Fruit fly (Drosophila melanogaster) whole organism, embryonic: ENCODE results near the gene CG42366.

Experiments used
- Antp ChIP-seq: fragments of 200-800 bp; sonication (Bioruptor generic); optimal IDR thresholded peaks from 3 replicates; lab custom pipeline; 2016; ENCODE audit warnings: missing biosample characterization, missing genetic modification characterization
- Awh ChIP-seq: fragments of 200-800 bp; sonication (Bioruptor generic); IDR thresholded peaks from 2 replicates; pipeline ENCODE4, ENCODE4 v1.3.6; 2022; ENCODE audit warnings: missing biosample characterization, missing genetic modification characterization
- Blimp-1 ChIP-seq: fragments of 200-800 bp; sonication (Bioruptor generic); optimal IDR thresholded peaks from 3 replicates; lab custom pipeline; 2018; ENCODE audit warnings: missing biosample characterization, missing genetic modification characterization, mild to moderate bottlenecking, moderate library complexity, missing genetic modification reagents
- CG12659 ChIP-seq: fragments of 200-800 bp; sonication (Bioruptor generic); optimal IDR thresholded peaks from 3 replicates; lab custom pipeline; 2017; ENCODE audit warnings: mild to moderate bottlenecking, missing biosample characterization, missing genetic modification reagents, missing genetic modification characterization
- CG14860 ChIP-seq: fragments of 200-800 bp; sonication (Bioruptor generic); IDR thresholded peaks from 3 replicates; pipeline ENCODE4 v1.3.6; 2022; ENCODE audit warnings: missing biosample characterization, missing genetic modification characterization; ENCODE audit not compliant: partially characterized antibody
- CG1529 ChIP-seq: fragments of 200-800 bp; sonication (Bioruptor generic); optimal IDR thresholded peaks from 3 replicates; lab custom pipeline; 2018; ENCODE audit warnings: missing biosample characterization, missing genetic modification characterization
- CG16815 ChIP-seq: fragments of 200-800 bp; sonication (Bioruptor generic); optimal IDR thresholded peaks from 3 replicates; lab custom pipeline; 2017; ENCODE audit warnings: missing biosample characterization, mild to moderate bottlenecking, missing genetic modification characterization
- CG17912 ChIP-seq: fragments of 200-800 bp; sonication (Bioruptor generic); optimal IDR thresholded peaks from 2 replicates; lab custom pipeline; 2018; ENCODE audit warnings: missing biosample characterization, mild to moderate bottlenecking, missing genetic modification characterization
- CG3995 ChIP-seq: fragments of 200-800 bp; sonication (Bioruptor generic); optimal IDR thresholded peaks from 3 replicates; lab custom pipeline; 2016; ENCODE audit warnings: missing biosample characterization, missing genetic modification characterization
- CG4854 ChIP-seq: fragments of 200-800 bp; sonication (Bioruptor generic); optimal IDR thresholded peaks from 2 replicates; lab custom pipeline; 2016; ENCODE audit warnings: missing biosample characterization, missing genetic modification characterization, inconsistent platforms
- CG5180 ChIP-seq: fragments of 200-800 bp; sonication (Bioruptor generic); optimal IDR thresholded peaks from 3 replicates; lab custom pipeline; 2017; ENCODE audit warnings: missing biosample characterization, missing genetic modification characterization, mild to moderate bottlenecking, moderate library complexity, missing genetic modification reagents
- CG6765 ChIP-seq: fragments of 200-800 bp; sonication (Bioruptor generic); optimal IDR thresholded peaks from 3 replicates; lab custom pipeline; 2017; ENCODE audit warnings: missing biosample characterization, mild to moderate bottlenecking, missing genetic modification characterization
- CG6791 ChIP-seq: fragments of 200-800 bp; sonication (Bioruptor generic); IDR thresholded peaks from 3 replicates; pipeline ENCODE4 v1.3.6; 2022; ENCODE audit warnings: missing biosample characterization, missing genetic modification characterization; ENCODE audit not compliant: partially characterized antibody
- CG7556 ChIP-seq: fragments of 200-800 bp; sonication (Bioruptor generic); optimal IDR thresholded peaks from 2 replicates; lab custom pipeline; 2017; ENCODE audit warnings: missing biosample characterization, mild to moderate bottlenecking, missing genetic modification characterization
- CG7928 ChIP-seq: fragments of 200-800 bp; sonication (Bioruptor generic); optimal IDR thresholded peaks from 2 replicates; lab custom pipeline; 2017; ENCODE audit warnings: missing biosample characterization, mild to moderate bottlenecking, missing genetic modification characterization
- CG7963 ChIP-seq: fragments of 200-800 bp; sonication (Bioruptor generic); IDR thresholded peaks from 3 replicates; pipeline ENCODE4 v1.3.6; 2022; ENCODE audit warnings: missing biosample characterization, missing genetic modification characterization; ENCODE audit not compliant: partially characterized antibody
- CG7987 ChIP-seq: fragments of 200-800 bp; sonication (Bioruptor generic); optimal IDR thresholded peaks from 2 replicates; lab custom pipeline; 2018; ENCODE audit warnings: missing biosample characterization, mild to moderate bottlenecking, missing genetic modification characterization, moderate library complexity
- CG8478 ChIP-seq: fragments of >200 bp; optimal IDR thresholded peaks from 2 replicates; lab custom pipeline; 2018
- CG8924 ChIP-seq: fragments of 200-800 bp; optimal IDR thresholded peaks from 3 replicates; lab custom pipeline; 2019; ENCODE audit warnings: missing biosample characterization, mild to moderate bottlenecking, missing genetic modification characterization, moderate library complexity
- CG9797 ChIP-seq: fragments of 200-800 bp; sonication (Bioruptor generic); optimal IDR thresholded peaks from 3 replicates; lab custom pipeline; 2018; ENCODE audit warnings: missing biosample characterization, mild to moderate bottlenecking, missing genetic modification characterization
- CTCF ChIP-seq: fragments of 200-800 bp; sonication (Bioruptor generic); optimal IDR thresholded peaks from 2 replicates; lab custom pipeline; 2017; ENCODE audit warnings: missing biosample characterization, mild to moderate bottlenecking, missing genetic modification characterization, moderate library complexity
- D19B ChIP-seq: fragments of 200-800 bp; sonication (Bioruptor generic); optimal IDR thresholded peaks from 2 replicates; lab custom pipeline; 2017; ENCODE audit warnings: missing biosample characterization, mild to moderate bottlenecking, missing genetic modification characterization
- Dbx ChIP-seq: fragments of 200-800 bp; sonication (Bioruptor generic); IDR thresholded peaks from 3 replicates; pipeline ENCODE4 v1.3.6; 2022; ENCODE audit warnings: missing biosample characterization, missing genetic modification characterization
- Deaf1 ChIP-seq: fragments of 200-800 bp; optimal IDR thresholded peaks from 3 replicates; lab custom pipeline; 2019; ENCODE audit warnings: missing biosample characterization, mild to moderate bottlenecking, missing genetic modification characterization, moderate library complexity
- Doc3 ChIP-seq: fragments of 200-800 bp; sonication (Bioruptor generic); IDR thresholded peaks from 3 replicates; pipeline ENCODE4 v1.3.6; 2022; ENCODE audit warnings: missing biosample characterization, missing genetic modification characterization; ENCODE audit not compliant: partially characterized antibody
- Ets97D ChIP-seq: fragments of 200-800 bp; sonication (Bioruptor generic); optimal IDR thresholded peaks from 3 replicates; lab custom pipeline; 2016; ENCODE audit warnings: missing biosample characterization, missing genetic modification characterization
- Fer3 ChIP-seq: fragments of 200-800 bp; sonication (Bioruptor generic); optimal IDR thresholded peaks from 2 replicates; lab custom pipeline; 2018; ENCODE audit warnings: missing biosample characterization, mild to moderate bottlenecking, missing genetic modification characterization, moderate library complexity
- Gsc ChIP-seq: fragments of 200-800 bp; sonication (Bioruptor generic); IDR thresholded peaks from 2 replicates; pipeline ENCODE4 v1.3.6; 2022; ENCODE audit warnings: missing biosample characterization, missing genetic modification characterization
- Hr3 ChIP-seq: fragments of 200-800 bp; sonication (Bioruptor generic); optimal IDR thresholded peaks from 3 replicates; lab custom pipeline; 2016; ENCODE audit warnings: missing biosample characterization, missing genetic modification characterization
- Hr39 ChIP-seq: fragments of >200 bp; optimal IDR thresholded peaks from 2 replicates; lab custom pipeline; 2017
- Lim3 ChIP-seq: fragments of 200-800 bp; sonication (Bioruptor generic); IDR thresholded peaks from 2 replicates; pipeline ENCODE4 v1.3.6; 2022; ENCODE audit warnings: missing biosample characterization, missing genetic modification characterization
- Lpt ChIP-seq: fragments of >200 bp; optimal IDR thresholded peaks from 2 replicates; lab custom pipeline; 2018; ENCODE audit warnings: missing biosample characterization, missing genetic modification characterization
- PHDP ChIP-seq: fragments of 200-800 bp; sonication (Bioruptor generic); optimal IDR thresholded peaks from 3 replicates; lab custom pipeline; 2018; ENCODE audit warnings: missing biosample characterization, mild to moderate bottlenecking, missing genetic modification characterization, moderate library complexity
- abd-A ChIP-seq: fragments of 200-800 bp; sonication (Bioruptor generic); optimal IDR thresholded peaks from 3 replicates; lab custom pipeline; 2019; ENCODE audit warnings: missing biosample characterization, mild to moderate bottlenecking, missing genetic modification characterization, moderate library complexity
- ac ChIP-seq: fragments of 200-800 bp; sonication (Bioruptor generic); optimal IDR thresholded peaks from 3 replicates; lab custom pipeline; 2017; ENCODE audit warnings: missing biosample characterization, mild to moderate bottlenecking, missing genetic modification characterization
- ara ChIP-seq: fragments of 200-800 bp; sonication (Bioruptor generic); IDR thresholded peaks from 2 replicates; pipeline ENCODE4 v1.3.6; 2022; ENCODE audit warnings: missing biosample characterization, missing genetic modification characterization
- ase ChIP-seq: fragments of 200-800 bp; sonication (Bioruptor generic); IDR thresholded peaks from 3 replicates; pipeline ENCODE4 v1.3.6; 2022; ENCODE audit warnings: missing biosample characterization, missing genetic modification characterization
- corto ChIP-seq: fragments of 200-800 bp; sonication (Bioruptor generic); optimal IDR thresholded peaks from 2 replicates; lab custom pipeline; 2016; ENCODE audit warnings: missing biosample characterization, mild to moderate bottlenecking, missing genetic modification characterization, moderate library complexity
- ems ChIP-seq: fragments of 200-800 bp; sonication (Bioruptor generic); optimal IDR thresholded peaks from 3 replicates; lab custom pipeline; 2016; ENCODE audit warnings: missing biosample characterization, missing genetic modification characterization
- esg ChIP-seq: fragments of 200-800 bp; sonication (Bioruptor generic); conservative IDR thresholded peaks from 2 replicates; pipeline ENCODE4 v1.3.6; 2022; ENCODE audit warnings: missing biosample characterization, missing genetic modification characterization
- eve ChIP-seq, 2 experiments: fragments of >200 bp; optimal IDR thresholded peaks; 2 replicates each; lab custom pipeline; 2017; ENCODE audit warnings: missing biosample characterization in 2 of 2, missing genetic modification characterization in 2 of 2
- eyg ChIP-seq: fragments of 200-800 bp; sonication (Bioruptor generic); optimal IDR thresholded peaks from 3 replicates; lab custom pipeline; 2016; ENCODE audit warnings: missing biosample characterization, missing genetic modification characterization
- gfzf ChIP-seq: fragments of 200-800 bp; sonication (Bioruptor generic); optimal IDR thresholded peaks from 2 replicates; lab custom pipeline; 2016; ENCODE audit warnings: missing biosample characterization, mild to moderate bottlenecking, missing genetic modification characterization, moderate library complexity
- mirr ChIP-seq: fragments of 200-800 bp; sonication (Bioruptor generic); optimal IDR thresholded peaks from 3 replicates; lab custom pipeline; 2018; ENCODE audit warnings: missing biosample characterization, mild to moderate bottlenecking, missing genetic modification characterization
- peb ChIP-seq: fragments of 200-800 bp; sonication (Bioruptor generic); IDR thresholded peaks from 2 replicates; pipeline ENCODE4 v1.3.6; 2022; ENCODE audit warnings: missing biosample characterization, missing genetic modification characterization
- pzg ChIP-seq: fragments of 200-800 bp; sonication (Bioruptor generic); optimal IDR thresholded peaks from 3 replicates; lab custom pipeline; 2018; ENCODE audit warnings: missing biosample characterization, mild to moderate bottlenecking, missing genetic modification characterization, moderate library complexity
- run ChIP-seq: fragments of 200-800 bp; sonication (Bioruptor generic); optimal IDR thresholded peaks from 3 replicates; lab custom pipeline; 2018; ENCODE audit warnings: missing biosample characterization, mild to moderate bottlenecking, missing genetic modification characterization
- schlank ChIP-seq: fragments of 200-800 bp; sonication (Bioruptor generic); optimal IDR thresholded peaks from 2 replicates; lab custom pipeline; 2018; ENCODE audit warnings: missing biosample characterization, mild to moderate bottlenecking, missing genetic modification characterization
- sens ChIP-seq: fragments of 200-800 bp; sonication (Bioruptor generic); peaks from one replicate; lab custom pipeline; 2016; ENCODE audit warnings: missing biosample characterization, missing genetic modification characterization
- tap ChIP-seq: fragments of 200-800 bp; optimal IDR thresholded peaks from 3 replicates; lab custom pipeline; 2019; ENCODE audit warnings: missing biosample characterization, mild to moderate bottlenecking, missing genetic modification characterization, moderate library complexity
- tll ChIP-seq, 2 experiments: fragments of 200-800 bp in 1 of 2; fragments of >200 bp in 1 of 2; sonication (Bioruptor generic) in 1 of 2; optimal IDR thresholded peaks; 2 replicates each; lab custom pipeline; 2017 to 2019; ENCODE audit warnings: missing biosample characterization in 2 of 2, missing genetic modification characterization in 2 of 2, mild to moderate bottlenecking in 1 of 2, moderate library complexity in 1 of 2

CG42366 gene

DNA sequence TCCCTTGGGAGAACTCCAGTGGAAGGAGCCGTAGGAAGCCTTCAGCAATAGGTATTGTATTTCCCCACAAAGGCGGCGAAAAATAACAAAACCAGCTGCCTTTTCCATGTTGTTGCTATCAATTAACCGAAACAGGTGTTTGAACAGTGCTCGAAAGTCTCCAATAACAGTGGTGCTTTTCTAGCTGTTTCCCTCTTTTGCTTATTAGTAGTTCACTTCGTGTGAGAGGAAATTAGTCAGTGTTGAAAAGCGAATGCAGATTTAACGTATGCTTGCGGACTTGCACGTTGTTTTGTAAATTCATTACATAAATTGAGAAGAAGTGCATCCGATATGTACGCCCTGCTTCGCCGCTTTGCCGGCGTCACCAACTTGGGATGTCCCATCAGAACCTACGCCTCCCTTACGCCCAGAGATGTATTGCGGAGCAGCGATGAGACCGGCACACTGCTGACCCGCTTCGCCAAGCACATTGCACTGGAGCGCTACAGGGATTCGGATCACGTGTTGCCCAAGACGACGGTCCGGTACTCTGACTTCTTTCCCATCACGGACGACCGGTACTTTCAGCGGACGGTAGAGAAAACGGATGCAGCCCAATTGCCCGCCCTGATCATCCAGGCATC lies 13.8 kb downstream of the CG42366 start, which contains the start of the genes Datp and CG4619 (continued):
- TF ChIP-seq mirr (GFP tag; lab: Kevin White, UChicago) (peak; percentile 53), abd-A (tag; lab: Kevin White, UChicago) (no peak), ase (GFP tag; lab: Robert Waterston, UW) (no peak), CG7556 (GFP tag; lab: Kevin White, UChicago) (no peak), Lim3 (no peak), CG3995 (GFP tag; lab: Kevin White, UChicago) (peak; percentile 36), CG12659 (GFP tag; lab: Kevin White, UChicago) (peak; percentile 44), sens (peak; percentile 76), esg (GFP tag; lab: Robert Waterston, UW) (no peak), gfzf (GFP tag; lab: Kevin White, UChicago) (no peak), tap (no peak), CG6765 (GFP tag; lab: Kevin White, UChicago) (no peak), CG7987 (GFP tag; lab: Kevin White, UChicago) (peak; percentile 30), CTCF (GFP tag; lab: Kevin White, UChicago) (no peak), Dbx (GFP tag; lab: Robert Waterston, UW) (peak; percentile 62; the same call in 2 of the 3 replicates), ac (GFP tag; lab: Kevin White, UChicago) (no peak), Fer3 (tag; lab: Kevin White, UChicago) (no peak), CG4854 (GFP tag; lab: Kevin White, UChicago) (peak; percentile 16), CG5180 (GFP tag; lab: Kevin White, UChicago) (no peak), pzg (peak; percentile 79), eyg (GFP tag; lab: Kevin White, UChicago) (no peak), Hr39 (lab: Kevin White, UChicago) (no peak), CG9797 (peak; percentile 8), Lpt (GFP tag; lab: Kevin White, UChicago) (no peak), PHDP (tag; lab: Kevin White, UChicago) (no peak), CG8478 (lab: Kevin White, UChicago) (no peak), ems (GFP tag; lab: Kevin White, UChicago) (no peak), Deaf1 (tag; lab: Kevin White, UChicago) (no peak), Antp (peak; percentile 33), Awh (GFP tag; lab: Robert Waterston, UW) (no peak), Gsc (no peak), CG16815 (GFP tag; lab: Kevin White, UChicago) (no peak), Blimp-1 (GFP tag; lab: Kevin White, UChicago) (no peak), schlank (tag; lab: Kevin White, UChicago) (no peak), D19B (no peak), run (no peak), tll (GFP tag; optimal IDR thresholded peaks at IDR 0.05; lab: Kevin White, UChicago) (no peak), corto (GFP tag; lab: Kevin White, UChicago) (no peak), CG7928 (GFP tag; lab: Kevin White, UChicago) (no peak), Hr3 (GFP tag; lab: Kevin White, UChicago) (no peak), CG14860 (GFP tag; lab: Robert Waterston, UW) (0 out of 3 replicates have a peak, but pooled peaks have one; percentile 7), CG7963 (no peak; the same call in 2 of the 3 replicates), Ets97D (peak; percentile 51), CG1529 (GFP tag; lab: Kevin White, UChicago) (no peak), CG8924 (no peak), CG17912 (GFP tag; lab: Kevin White, UChicago) (peak; percentile 56), ara (GFP tag; lab: Robert Waterston, UW) (no peak), Doc3 (GFP tag; lab: Robert Waterston, UW) (no peak), eve (GFP tag; optimal IDR thresholded peaks at IDR 0.05; lab: Kevin White, UChicago) (no peak), CG6791 (GFP tag; lab: Robert Waterston, UW) (peak; percentile 65; the same call in 1 of the 3 replicates), peb (GFP tag; lab: Robert Waterston, UW) (no peak)
